Worm (Caenorhabditis elegans) whole organism, young adult: ENCODE measurements around the gene srz-64.

Experiments used
- C17E4.6 ChIP-seq: fragments of 200-800 bp; sonication (Bioruptor generic); IDR thresholded peaks from 2 replicates; pipeline ENCODE4 v1.3.6; 2022; ENCODE audit warnings: missing genetic modification reagents, missing genetic modification characterization, missing compliant biosample characterization
- D2030.7 ChIP-seq: fragments of 200-800 bp; sonication (Bioruptor generic); IDR thresholded peaks from 2 replicates; pipeline ENCODE4 v1.3.6; 2022; ENCODE audit warnings: missing genetic modification reagents, missing genetic modification characterization, missing compliant biosample characterization
- F10E7.11 ChIP-seq: sonication (generic microtip); optimal IDR thresholded peaks from 2 replicates; lab custom pipeline; 2017; ENCODE audit warnings: mild to moderate bottlenecking, missing genetic modification characterization, moderate library complexity, missing compliant biosample characterization
- F22D6.2 ChIP-seq: sonication (generic microtip); optimal IDR thresholded peaks from 2 replicates; lab custom pipeline; 2016; ENCODE audit warnings: mild to moderate bottlenecking, missing genetic modification characterization, missing compliant biosample characterization
- F33H1.4 ChIP-seq: fragments of 200-800 bp; sonication (Bioruptor generic); IDR thresholded peaks from 2 replicates; pipeline ENCODE4 v1.3.6; 2022; ENCODE audit warnings: missing genetic modification reagents, missing genetic modification characterization, missing compliant biosample characterization
- F37B4.10 ChIP-seq: fragments of 200-800 bp; sonication (Bioruptor generic); IDR thresholded peaks from 2 replicates; pipeline ENCODE4 v1.3.6; 2022; ENCODE audit warnings: missing genetic modification characterization, missing compliant biosample characterization
- F49E8.2 ChIP-seq: sonication (generic microtip); optimal IDR thresholded peaks from 3 replicates; lab custom pipeline; 2017; ENCODE audit warnings: missing genetic modification characterization, mild to moderate bottlenecking, missing compliant biosample characterization, antibody characterized with exemption, moderate library complexity; ENCODE audit not compliant: insufficient read depth
- F55B11.4 ChIP-seq: sonication (generic microtip); optimal IDR thresholded peaks from 2 replicates; lab custom pipeline; 2016; ENCODE audit warnings: missing compliant biosample characterization, missing genetic modification characterization, borderline replicate concordance; ENCODE audit not compliant: insufficient read depth
- F57A8.1 ChIP-seq: fragments of 200-800 bp; sonication (Bioruptor generic); optimal IDR thresholded peaks from 2 replicates; lab custom pipeline; 2018; ENCODE audit warnings: mild to moderate bottlenecking, missing genetic modification characterization, moderate library complexity, missing compliant biosample characterization
- T26A5.8 ChIP-seq: sonication (generic microtip); optimal IDR thresholded peaks from 2 replicates; lab custom pipeline; 2016; ENCODE audit warnings: missing genetic modification characterization, missing compliant biosample characterization
- Y67H2A.10 ChIP-seq: fragments of 200-800 bp; sonication (Bioruptor generic); conservative IDR thresholded peaks from 2 replicates; pipeline ENCODE4 v1.3.6; 2022; ENCODE audit warnings: missing genetic modification reagents, missing genetic modification characterization, missing compliant biosample characterization
- Y79H2A.3 ChIP-seq: fragments of 200-800 bp; sonication (Bioruptor generic); conservative IDR thresholded peaks from 2 replicates; pipeline ENCODE4 v1.3.6; 2022; ENCODE audit warnings: missing genetic modification reagents, missing genetic modification characterization, missing compliant biosample characterization
- ZK185.1 ChIP-seq: sonication (generic microtip); optimal IDR thresholded peaks from 2 replicates; lab custom pipeline; 2016; ENCODE audit warnings: mild to moderate bottlenecking, missing genetic modification characterization, missing compliant biosample characterization; ENCODE audit not compliant: poor library complexity, severe bottlenecking
- akir-1 ChIP-seq: fragments of 200-800 bp; sonication (Bioruptor generic); optimal IDR thresholded peaks from 2 replicates; lab custom pipeline; 2018; ENCODE audit warnings: mild to moderate bottlenecking, missing genetic modification characterization, moderate library complexity, missing compliant biosample characterization
- attf-5 ChIP-seq: fragments of 200-800 bp; sonication (Bioruptor generic); optimal IDR thresholded peaks from 2 replicates; lab custom pipeline; 2018; ENCODE audit warnings: mild to moderate bottlenecking, missing genetic modification characterization, missing compliant biosample characterization
- ccch-3 ChIP-seq: fragments of 200-800 bp; sonication (Bioruptor generic); optimal IDR thresholded peaks from 2 replicates; lab custom pipeline; 2018; ENCODE audit warnings: mild to moderate bottlenecking, missing genetic modification characterization, missing compliant biosample characterization
- ceh-40 ChIP-seq: fragments of 200-800 bp; sonication (Bioruptor generic); IDR thresholded peaks from 2 replicates; pipeline ENCODE4 v1.3.6; 2022; ENCODE audit warnings: missing genetic modification characterization, missing compliant biosample characterization
- chd-7 ChIP-seq: sonication (generic microtip); optimal IDR thresholded peaks from 2 replicates; lab custom pipeline; 2016; ENCODE audit warnings: mild to moderate bottlenecking, missing genetic modification characterization, moderate library complexity, missing compliant biosample characterization
- die-1 ChIP-seq: sonication (generic microtip); optimal IDR thresholded peaks from 2 replicates; lab custom pipeline; 2016; ENCODE audit warnings: missing genotype, mild to moderate bottlenecking, missing genetic modification characterization, missing compliant biosample characterization
- dpff-1 ChIP-seq: sonication (generic microtip); optimal IDR thresholded peaks from 2 replicates; lab custom pipeline; 2017; ENCODE audit warnings: mild to moderate bottlenecking, missing genetic modification characterization, missing compliant biosample characterization
- efl-1 ChIP-seq: fragments of 150-350 bp; optimal IDR thresholded peaks from 2 replicates; lab custom pipeline; 2014; ENCODE audit warnings: missing biosample characterization, missing genetic modification reagents, missing genetic modification characterization
- ekl-4 ChIP-seq: fragments of 200-800 bp; sonication (Bioruptor generic); IDR thresholded peaks from 2 replicates; pipeline ENCODE4 v1.3.6; 2022; ENCODE audit warnings: missing genetic modification reagents, missing genetic modification characterization, missing compliant biosample characterization
- hlh-12 ChIP-seq: sonication (generic microtip); optimal IDR thresholded peaks from 2 replicates; lab custom pipeline; 2016; ENCODE audit warnings: missing genetic modification characterization, missing compliant biosample characterization
- hmg-1.2 ChIP-seq: fragments of 200-800 bp; sonication (Bioruptor generic); IDR thresholded peaks from 2 replicates; pipeline ENCODE4 v1.3.6; 2022; ENCODE audit warnings: missing genetic modification reagents, missing genetic modification characterization, missing compliant biosample characterization
- lag-1 ChIP-seq: fragments of 200-800 bp; sonication (Bioruptor generic); IDR thresholded peaks from 2 replicates; pipeline ENCODE4 v1.3.6; 2022; ENCODE audit warnings: missing genetic modification reagents, missing genetic modification characterization, missing compliant biosample characterization
- let-607 ChIP-seq, 2 experiments: fragments of 200-800 bp in 1 of 2; sonication (Bioruptor generic) in 1 of 2; sonication (generic microtip) in 1 of 2; optimal IDR thresholded peaks; 2 replicates each; lab custom pipeline; 2016 to 2018; ENCODE audit warnings: mild to moderate bottlenecking in 2 of 2, missing compliant biosample characterization in 2 of 2, missing genetic modification characterization in 2 of 2, moderate library complexity in 2 of 2, missing genotype in 1 of 2
- lin-35 ChIP-seq, 3 experiments: fragments of 150-350 bp in 2 of 3; sonication (generic microtip) in 1 of 3; optimal IDR thresholded peaks; 2 replicates each; lab custom pipeline; 2014 to 2018; ENCODE audit warnings: missing biosample characterization in 3 of 3, missing genetic modification characterization in 3 of 3, missing genetic modification reagents in 3 of 3
- lin-40 ChIP-seq: sonication (generic microtip); optimal IDR thresholded peaks from 2 replicates; lab custom pipeline; 2016; ENCODE audit warnings: missing genetic modification characterization, mild to moderate bottlenecking, missing compliant biosample characterization, missing genotype, missing genetic modification reagents
- lir-1 ChIP-seq: fragments of 200-800 bp; sonication (Bioruptor generic); conservative IDR thresholded peaks from 2 replicates; pipeline ENCODE4 v1.3.6; 2022; ENCODE audit warnings: missing genetic modification reagents, missing genetic modification characterization, missing compliant biosample characterization
- lsl-1 ChIP-seq: fragments of 200-800 bp; sonication (Bioruptor generic); optimal IDR thresholded peaks from 2 replicates; lab custom pipeline; 2018; ENCODE audit warnings: mild to moderate bottlenecking, missing genetic modification characterization, moderate library complexity, missing compliant biosample characterization
- madf-10 ChIP-seq: sonication (generic microtip); optimal IDR thresholded peaks from 2 replicates; lab custom pipeline; 2016; ENCODE audit warnings: mild to moderate bottlenecking, missing genetic modification characterization, missing compliant biosample characterization
- madf-8 ChIP-seq: fragments of 200-800 bp; sonication (Bioruptor generic); conservative IDR thresholded peaks from 2 replicates; pipeline ENCODE4 v1.3.6; 2022; ENCODE audit warnings: missing genetic modification reagents, missing genetic modification characterization, missing compliant biosample characterization
- mcd-1 ChIP-seq: fragments of 200-800 bp; sonication (Bioruptor generic); IDR thresholded peaks from 2 replicates; pipeline ENCODE4 v1.3.6; 2022; ENCODE audit warnings: missing genetic modification reagents, missing genetic modification characterization, missing compliant biosample characterization
- nhr-90 ChIP-seq: sonication (generic microtip); optimal IDR thresholded peaks from 2 replicates; lab custom pipeline; 2016; ENCODE audit warnings: missing genotype, mild to moderate bottlenecking, missing genetic modification characterization, missing compliant biosample characterization
- rec-8 ChIP-seq, 2 experiments: sonication (generic microtip); optimal IDR thresholded peaks; 2 replicates each; lab custom pipeline; 2016; ENCODE audit warnings: mild to moderate bottlenecking in 2 of 2, missing genetic modification characterization in 2 of 2, missing genetic modification reagents in 2 of 2, missing genotype in 2 of 2, missing biosample characterization in 1 of 2, missing compliant biosample characterization in 1 of 2, moderate library complexity in 1 of 2
- sea-2 ChIP-seq: fragments of 200-800 bp; sonication (Bioruptor generic); IDR thresholded peaks from 2 replicates; pipeline ENCODE4 v1.3.6; 2022; ENCODE audit warnings: missing genetic modification characterization, missing compliant biosample characterization
- snpc-4 ChIP-seq, 5 experiments: fragments of 150-350 bp in 1 of 5; sonication (generic microtip) in 4 of 5; optimal IDR thresholded peaks; 2 replicates each; lab custom pipeline; 2014 to 2018; ENCODE audit warnings: missing genetic modification characterization in 5 of 5, missing biosample characterization in 3 of 5, antibody characterized with exemption in 2 of 5, mild to moderate bottlenecking in 2 of 5, missing compliant biosample characterization in 2 of 5, missing genotype in 2 of 5, moderate library complexity in 2 of 5, missing genetic modification reagents in 1 of 5
- sptf-2 ChIP-seq: fragments of 200-800 bp; sonication (Bioruptor generic); optimal IDR thresholded peaks from 2 replicates; lab custom pipeline; 2018; ENCODE audit warnings: mild to moderate bottlenecking, missing genetic modification characterization, missing compliant biosample characterization
- tbx-9 ChIP-seq: sonication (generic microtip); optimal IDR thresholded peaks from 2 replicates; lab custom pipeline; 2016; ENCODE audit warnings: borderline replicate concordance, missing genetic modification characterization, inconsistent platforms, missing compliant biosample characterization
- tlf-1 ChIP-seq: fragments of 200-800 bp; sonication (Bioruptor generic); optimal IDR thresholded peaks from 2 replicates; lab custom pipeline; 2018; ENCODE audit warnings: mild to moderate bottlenecking, missing genetic modification characterization, missing compliant biosample characterization
- unc-62 ChIP-seq: fragments of 150-350 bp; optimal IDR thresholded peaks from 2 replicates; lab custom pipeline; 2014; ENCODE audit warnings: missing biosample characterization, missing genetic modification reagents, missing genetic modification characterization
- zim-3 ChIP-seq: sonication (generic microtip); optimal IDR thresholded peaks from 2 replicates; lab custom pipeline; 2017; ENCODE audit warnings: mild to moderate bottlenecking, missing genetic modification characterization, moderate library complexity, missing compliant biosample characterization
- ztf-28 ChIP-seq: fragments of 200-800 bp; sonication (Bioruptor generic); IDR thresholded peaks from 2 replicates; pipeline ENCODE4 v1.3.6; 2022; ENCODE audit warnings: missing genetic modification reagents, missing genetic modification characterization, missing compliant biosample characterization
- ztf-6 ChIP-seq: fragments of 200-800 bp; sonication (Bioruptor generic); IDR thresholded peaks from 2 replicates; pipeline ENCODE4 v1.3.6; 2022; ENCODE audit warnings: missing genetic modification reagents, missing genetic modification characterization, missing compliant biosample characterization

The srz-64 gene

DNA sequence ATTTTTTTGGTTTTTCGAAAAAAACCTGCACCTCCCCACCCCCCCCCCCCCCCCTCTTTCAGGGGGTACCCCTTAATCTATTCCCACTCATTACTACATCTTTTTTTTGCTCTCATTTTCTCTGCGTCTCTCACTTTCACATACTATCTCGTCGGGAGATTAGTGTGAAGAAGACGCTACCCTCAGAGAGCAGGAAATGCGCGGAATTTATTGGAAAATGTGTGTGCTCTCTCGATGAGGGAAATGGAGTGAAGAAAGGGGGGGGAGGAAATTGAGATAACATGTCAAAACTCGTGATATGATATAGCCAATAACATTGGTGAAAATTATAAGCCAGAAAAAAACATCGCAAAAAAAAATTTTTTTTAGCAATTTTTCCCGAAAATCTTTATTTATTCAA lies 32.5 kb upstream of the srz-64 start:
- TF ChIP-seq hmg-1.2 (GFP tag; lab: Robert Waterston, UW), result peak; percentile 71
- TF ChIP-seq sea-2 (GFP tag; lab: Robert Waterston, UW), result no peak
- no peak for TF ChIP-seq ceh-40

DNA sequence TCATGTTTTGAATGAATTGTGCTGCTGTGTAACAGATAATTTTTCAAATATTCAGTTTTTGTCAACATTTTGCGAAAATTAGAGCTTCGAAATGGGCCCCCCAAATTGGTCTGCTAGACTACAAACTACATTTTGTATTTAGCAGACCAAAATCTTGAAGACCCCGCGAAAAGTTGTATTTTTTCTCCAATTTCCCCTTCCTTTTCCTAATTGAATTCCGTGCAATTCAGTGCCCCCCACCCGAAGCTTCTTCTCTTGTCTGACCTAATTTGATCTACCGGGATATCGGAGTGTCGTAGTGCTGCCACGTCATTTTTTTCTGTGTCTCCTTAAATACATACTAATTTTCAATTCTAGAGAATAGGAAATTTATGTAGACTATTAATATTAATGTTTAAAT lies 31.0 kb upstream of the srz-64 start:
- TF ChIP-seq C17E4.6 (GFP tag; lab: Robert Waterston, UW) (no peak), F57A8.1 (GFP tag; lab: Kevin White, UChicago) (no peak), lin-35 (GFP tag; optimal IDR thresholded peaks at IDR 0.05; lab: Kevin White, UChicago) (peak in 1 of 3 experiments; percentile 13)

DNA sequence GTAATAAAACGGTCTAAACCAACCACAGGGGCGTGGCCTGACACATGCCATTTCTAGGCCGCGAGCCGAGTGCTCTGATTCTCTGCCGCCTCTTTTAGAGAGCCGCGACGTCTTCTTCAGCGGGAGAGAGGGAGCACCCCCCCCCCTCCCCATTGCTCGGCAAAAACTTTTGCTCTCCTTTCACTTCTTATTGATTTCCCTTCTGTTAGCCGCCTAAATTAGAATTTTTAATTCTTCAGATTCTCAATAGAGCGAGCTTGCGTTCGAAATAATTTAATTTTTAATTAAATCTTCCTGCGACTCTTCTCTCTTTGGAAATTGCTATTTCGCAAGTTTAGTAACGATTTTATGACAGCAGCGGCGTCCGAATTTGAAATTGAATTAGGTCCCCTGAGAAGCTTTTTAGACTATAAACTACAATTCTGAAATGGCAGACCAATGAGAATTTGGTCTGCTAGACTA lies 30.2 kb upstream of the srz-64 start:
- no peak for TF ChIP-seq lir-1 (GFP tag; lab: Robert Waterston, UW)
- no peak for TF ChIP-seq ztf-28 (GFP tag; lab: Robert Waterston, UW)
- no peak for TF ChIP-seq ztf-6 (GFP tag; lab: Robert Waterston, UW)
- peak; percentile 78 for TF ChIP-seq F10E7.11 (tag; lab: Kevin White, UChicago)
- no peak for TF ChIP-seq ccch-3
- TF ChIP-seq ekl-4 (GFP tag; lab: Robert Waterston, UW), result peak; percentile 76
- no peak for TF ChIP-seq sptf-2 (GFP tag; lab: Kevin White, UChicago)
- TF ChIP-seq lsl-1 (GFP tag; lab: Kevin White, UChicago), result no peak
- TF ChIP-seq hlh-12 (tag; lab: Kevin White, UChicago), result no peak
- no peak for TF ChIP-seq let-607 (tag; optimal IDR thresholded peaks at IDR 0.05; lab: Kevin White, UChicago)
- TF ChIP-seq zim-3 (tag; lab: Kevin White, UChicago), result no peak
- TF ChIP-seq akir-1, result no peak
- no peak for TF ChIP-seq F22D6.2
- TF ChIP-seq efl-1 (GFP tag; lab: Kevin White, UChicago), result no peak
- TF ChIP-seq F55B11.4, result no peak
- TF ChIP-seq T26A5.8 (tag; lab: Kevin White, UChicago), result peak; percentile 64
- no peak for TF ChIP-seq die-1 (tag; lab: Kevin White, UChicago)
- TF ChIP-seq Y79H2A.3, result no peak
- peak; percentile 74 for TF ChIP-seq mcd-1 (GFP tag; lab: Robert Waterston, UW)
- no peak for TF ChIP-seq lag-1 (GFP tag; lab: Robert Waterston, UW)
- no peak for TF ChIP-seq dpff-1 (tag; lab: Kevin White, UChicago)
- peak; percentile 40 for TF ChIP-seq lin-40
- TF ChIP-seq tlf-1 (GFP tag; lab: Kevin White, UChicago), result no peak
- TF ChIP-seq F37B4.10, result no peak
- TF ChIP-seq F49E8.2 (tag; lab: Kevin White, UChicago), result no peak
- TF ChIP-seq rec-8 (tag; optimal IDR thresholded peaks at IDR 0.05; lab: Kevin White, UChicago), result no peak
- TF ChIP-seq F33H1.4 (GFP tag; lab: Robert Waterston, UW), result no peak
- TF ChIP-seq Y67H2A.10, result no peak
- TF ChIP-seq nhr-90, result no peak
- TF ChIP-seq tbx-9, result no peak
- peak; percentile 83 for TF ChIP-seq attf-5
- TF ChIP-seq D2030.7 (GFP tag; lab: Robert Waterston, UW), result peak; percentile 14; the same call in 1 of the 2 replicates
- peak; percentile 43 for TF ChIP-seq chd-7 (tag; lab: Kevin White, UChicago)
- no peak for TF ChIP-seq madf-8
- no peak for TF ChIP-seq madf-10 (tag; lab: Kevin White, UChicago)
- TF ChIP-seq unc-62, result no peak
- no peak for TF ChIP-seq snpc-4 (GFP tag; optimal IDR thresholded peaks at IDR 0.05; lab: Kevin White, UChicago)
- TF ChIP-seq snpc-4 (tag; optimal IDR thresholded peaks at IDR 0.05; lab: Kevin White, UChicago), result peak in 2 of 4 experiments; percentile 20 to 46
- TF ChIP-seq lin-35 (GFP tag; optimal IDR thresholded peaks at IDR 0.05; lab: Kevin White, UChicago), result no peak
- TF ChIP-seq ZK185.1, result no peak
